Worm (Caenorhabditis elegans) whole organism, L2 larva: Measurements from ENCODE around the gene C14A4.13.

Source experiments
- C34F6.9 ChIP-seq: fragments of 150-350 bp; optimal IDR thresholded peaks from 2 replicates; lab custom pipeline; 2014; ENCODE audit warnings: missing biosample characterization, missing genetic modification characterization
- F13H6.1 ChIP-seq: sonication (generic microtip); optimal IDR thresholded peaks from 2 replicates; lab custom pipeline; 2016; ENCODE audit warnings: missing genetic modification characterization, missing compliant biosample characterization
- Y55F3AM.14 ChIP-seq: fragments of 200-800 bp; sonication (Bioruptor generic); optimal IDR thresholded peaks from 2 replicates; lab custom pipeline; 2018; ENCODE audit warnings: mild to moderate bottlenecking, missing genetic modification characterization, missing compliant biosample characterization
- ZK546.5 ChIP-seq: sonication (generic microtip); optimal IDR thresholded peaks from 2 replicates; lab custom pipeline; 2017; ENCODE audit warnings: missing biosample characterization, missing genetic modification characterization
- ama-1 ChIP-seq: fragments of 150-350 bp; optimal IDR thresholded peaks from 2 replicates; lab custom pipeline; 2018; ENCODE audit warnings: inconsistent platforms
- blmp-1 ChIP-seq: sonication (generic microtip); optimal IDR thresholded peaks from 2 replicates; lab custom pipeline; 2017; ENCODE audit warnings: missing genetic modification characterization, mild to moderate bottlenecking, missing compliant biosample characterization, antibody characterized with exemption, moderate library complexity; ENCODE audit not compliant: insufficient read depth
- ceh-16 ChIP-seq: fragments of 150-350 bp; optimal IDR thresholded peaks from 2 replicates; lab custom pipeline; 2014; ENCODE audit warnings: missing biosample characterization, missing genetic modification characterization
- ceh-82 ChIP-seq: fragments of 150-350 bp; optimal IDR thresholded peaks from 2 replicates; lab custom pipeline; 2014; ENCODE audit warnings: missing biosample characterization, missing genetic modification characterization
- crh-2 ChIP-seq: sonication (generic microtip); optimal IDR thresholded peaks from 2 replicates; lab custom pipeline; 2017; ENCODE audit warnings: missing biosample characterization, missing genetic modification characterization
- dmd-4 ChIP-seq: sonication (generic microtip); optimal IDR thresholded peaks from 2 replicates; lab custom pipeline; 2017; ENCODE audit warnings: missing biosample characterization, missing genetic modification characterization
- egl-27 ChIP-seq: sonication (generic microtip); optimal IDR thresholded peaks from 3 replicates; lab custom pipeline; 2017; ENCODE audit warnings: missing biosample characterization, missing genetic modification reagents, missing genetic modification characterization
- elt-1 ChIP-seq: fragments of 150-350 bp; optimal IDR thresholded peaks from 2 replicates; lab custom pipeline; 2014; ENCODE audit warnings: missing biosample characterization, missing genetic modification characterization
- elt-3 ChIP-seq: sonication (generic microtip); optimal IDR thresholded peaks from 2 replicates; lab custom pipeline; 2017; ENCODE audit warnings: missing biosample characterization, missing genetic modification characterization
- fos-1 ChIP-seq: fragments of 150-350 bp; optimal IDR thresholded peaks from 2 replicates; lab custom pipeline; 2014; ENCODE audit warnings: missing biosample characterization, missing genetic modification characterization
- gmeb-1 ChIP-seq: fragments of 150-350 bp; optimal IDR thresholded peaks from 2 replicates; lab custom pipeline; 2014; ENCODE audit warnings: missing biosample characterization, missing genetic modification characterization
- lin-11 ChIP-seq: fragments of 150-350 bp; sonication (generic microtip); optimal IDR thresholded peaks from 2 replicates; lab custom pipeline; 2014; ENCODE audit warnings: missing biosample characterization, missing genetic modification characterization, inconsistent platforms, mixed read lengths
- lin-13 ChIP-seq: fragments of 150-350 bp; optimal IDR thresholded peaks from 2 replicates; lab custom pipeline; 2014; ENCODE audit warnings: missing biosample characterization, missing genetic modification reagents, missing genetic modification characterization
- lsy-2 ChIP-seq, 2 experiments: fragments of 150-350 bp in 1 of 2; sonication (generic microtip) in 1 of 2; optimal IDR thresholded peaks; 2 replicates each; lab custom pipeline; 2014 to 2017; ENCODE audit warnings: missing biosample characterization in 2 of 2, missing genetic modification characterization in 2 of 2
- mab-5 ChIP-seq: fragments of 150-350 bp; optimal IDR thresholded peaks from 2 replicates; lab custom pipeline; 2014; ENCODE audit warnings: missing biosample characterization, missing genetic modification characterization
- mbf-1 ChIP-seq: sonication (generic microtip); optimal IDR thresholded peaks from 2 replicates; lab custom pipeline; 2017; ENCODE audit warnings: missing biosample characterization, missing genetic modification characterization
- mdl-1 ChIP-seq, 2 experiments: fragments of 150-350 bp in 1 of 2; sonication (generic microtip) in 1 of 2; optimal IDR thresholded peaks; 2 replicates each; lab custom pipeline; 2017; ENCODE audit warnings: missing biosample characterization in 2 of 2, missing genetic modification characterization in 2 of 2
- nhr-10 ChIP-seq: sonication (generic microtip); optimal IDR thresholded peaks from 2 replicates; lab custom pipeline; 2017; ENCODE audit warnings: missing biosample characterization, missing genetic modification characterization
- nhr-11 ChIP-seq: fragments of 150-350 bp; optimal IDR thresholded peaks from 2 replicates; lab custom pipeline; 2014; ENCODE audit warnings: missing biosample characterization, missing genetic modification characterization
- nhr-12 ChIP-seq: fragments of 150-350 bp; optimal IDR thresholded peaks from 2 replicates; lab custom pipeline; 2014; ENCODE audit warnings: missing biosample characterization, missing genetic modification characterization
- nhr-129 ChIP-seq: fragments of 150-350 bp; optimal IDR thresholded peaks from 2 replicates; lab custom pipeline; 2014; ENCODE audit warnings: missing biosample characterization, missing genetic modification characterization
- nhr-21 ChIP-seq: fragments of 150-350 bp; optimal IDR thresholded peaks from 2 replicates; lab custom pipeline; 2014; ENCODE audit warnings: missing biosample characterization, missing genetic modification characterization
- nhr-23 ChIP-seq: fragments of 150-350 bp; optimal IDR thresholded peaks from 2 replicates; lab custom pipeline; 2014; ENCODE audit warnings: missing biosample characterization, missing genetic modification reagents, missing genetic modification characterization
- nhr-237 ChIP-seq: fragments of 150-350 bp; optimal IDR thresholded peaks from 2 replicates; lab custom pipeline; 2014; ENCODE audit warnings: missing biosample characterization, missing genetic modification characterization
- nhr-25 ChIP-seq: fragments of 150-350 bp; sonication (generic microtip); optimal IDR thresholded peaks from 3 replicates; lab custom pipeline; 2014; ENCODE audit warnings: missing biosample characterization, missing genetic modification characterization
- nhr-6 ChIP-seq: fragments of 150-350 bp; optimal IDR thresholded peaks from 2 replicates; lab custom pipeline; 2014; ENCODE audit warnings: missing biosample characterization, missing genetic modification characterization
- nhr-77 ChIP-seq: fragments of 150-350 bp; optimal IDR thresholded peaks from 2 replicates; lab custom pipeline; 2014; ENCODE audit warnings: missing biosample characterization, missing genetic modification characterization
- peb-1 ChIP-seq: fragments of 150-350 bp; optimal IDR thresholded peaks from 2 replicates; lab custom pipeline; 2014; ENCODE audit warnings: missing biosample characterization, missing genetic modification characterization
- skn-1 ChIP-seq: sonication (generic microtip); optimal IDR thresholded peaks from 2 replicates; lab custom pipeline; 2017; ENCODE audit warnings: missing biosample characterization, missing genetic modification characterization
- sma-9 ChIP-seq, 2 experiments: fragments of 150-350 bp in 1 of 2; sonication (generic microtip) in 1 of 2; optimal IDR thresholded peaks; 2 replicates each; lab custom pipeline; 2014 to 2016; ENCODE audit warnings: missing genetic modification characterization in 2 of 2, mild to moderate bottlenecking in 1 of 2, missing biosample characterization in 1 of 2, missing compliant biosample characterization in 1 of 2, missing genetic modification reagents in 1 of 2, moderate library complexity in 1 of 2
- snpc-4 ChIP-seq: fragments of 150-350 bp; optimal IDR thresholded peaks from 2 replicates; lab custom pipeline; 2014; ENCODE audit warnings: missing biosample characterization, missing genetic modification characterization
- unc-55 ChIP-seq: fragments of 150-350 bp; sonication (generic microtip); optimal IDR thresholded peaks from 3 replicates; lab custom pipeline; 2014; ENCODE audit warnings: missing biosample characterization, missing genetic modification reagents, missing genetic modification characterization
- unc-62 ChIP-seq: fragments of 150-350 bp; optimal IDR thresholded peaks from 2 replicates; lab custom pipeline; 2014; ENCODE audit warnings: missing biosample characterization, missing genetic modification reagents, missing genetic modification characterization
- zag-1 ChIP-seq: fragments of 150-350 bp; optimal IDR thresholded peaks from 2 replicates; lab custom pipeline; 2014; ENCODE audit warnings: missing biosample characterization, missing genetic modification characterization

Gene C14A4.13

DNA sequence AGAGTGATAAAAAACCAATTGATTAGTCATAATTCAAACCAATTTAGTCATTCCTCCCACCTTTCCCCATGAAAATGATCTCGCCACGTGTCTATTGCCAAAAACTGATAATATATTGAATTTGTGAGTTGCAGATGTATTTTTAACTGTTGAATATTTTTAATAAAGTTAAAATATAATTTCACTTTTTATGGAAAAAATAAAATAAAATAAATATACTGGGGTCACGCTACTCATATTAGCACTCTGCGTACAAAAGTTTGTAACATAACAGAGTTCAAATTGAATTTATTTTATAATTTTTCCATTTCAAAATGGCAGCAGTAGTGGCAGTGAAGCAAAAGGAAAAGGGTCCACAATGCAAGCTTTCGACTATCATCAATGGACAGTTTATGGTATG, at the start of gene C14A4.13:
Gene C14A4.13, plus strand, starts transcription at position 301 of the 400 bp plus-strand sequence.
- TF ChIP-seq Y55F3AM.14 (GFP tag; lab: Kevin White, UChicago), result no peak
- no peak for TF ChIP-seq elt-1
- no peak for TF ChIP-seq zag-1 (tag; lab: Kevin White, UChicago)
- no peak for TF ChIP-seq ama-1 (lab: Kevin White, UChicago)
- TF ChIP-seq egl-27, result no peak
- TF ChIP-seq elt-3 (tag; lab: Kevin White, UChicago), result no peak
- TF ChIP-seq F13H6.1, result no peak
- TF ChIP-seq blmp-1 (tag; lab: Kevin White, UChicago), result no peak
- TF ChIP-seq skn-1 (tag; lab: Kevin White, UChicago), result no peak
- no peak for TF ChIP-seq crh-2 (tag; lab: Kevin White, UChicago)
- TF ChIP-seq nhr-25 (tag; lab: Kevin White, UChicago), result no peak
- TF ChIP-seq nhr-77 (tag; lab: Kevin White, UChicago), result no peak
- no peak for TF ChIP-seq nhr-10
- TF ChIP-seq nhr-12, result no peak
- no peak for TF ChIP-seq snpc-4 (tag; lab: Kevin White, UChicago)
- TF ChIP-seq nhr-11 (tag; lab: Kevin White, UChicago), result no peak
- no peak for TF ChIP-seq mab-5 (tag; lab: Kevin White, UChicago)
- TF ChIP-seq ZK546.5 (tag; lab: Kevin White, UChicago), result no peak

DNA sequence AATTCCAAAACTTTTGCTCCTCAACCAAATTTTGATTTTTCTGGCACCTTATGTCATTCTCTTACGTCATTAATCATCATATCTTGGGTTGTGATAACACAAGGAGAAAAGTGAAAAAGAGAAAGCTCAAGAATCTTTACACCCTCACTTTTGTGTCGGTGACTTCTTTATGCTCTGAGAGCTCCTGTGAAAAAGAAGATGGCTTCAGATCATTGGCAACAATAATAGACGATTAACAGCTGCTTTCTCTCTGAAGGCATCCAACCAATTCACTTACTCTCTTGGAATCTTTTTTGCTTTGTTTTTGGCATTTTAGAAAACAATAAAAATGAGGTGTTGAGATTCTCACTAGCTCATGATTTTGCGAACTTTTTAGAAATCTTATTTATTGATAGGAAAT, 48.8 kb upstream of the C14A4.13 start:
- TF ChIP-seq nhr-237 (tag; lab: Kevin White, UChicago) (no peak), mdl-1 (tag; optimal IDR thresholded peaks at IDR 0.05; lab: Kevin White, UChicago) (no peak), nhr-25 (tag; lab: Kevin White, UChicago) (no peak), lsy-2 (tag; optimal IDR thresholded peaks at IDR 0.05; lab: Kevin White, UChicago) (peak in 1 of 2 experiments; percentile 19), blmp-1 (tag; lab: Kevin White, UChicago) (no peak), mbf-1 (no peak), sma-9 (GFP tag; optimal IDR thresholded peaks at IDR 0.05; lab: Kevin White, UChicago) (peak; percentile 55), sma-9 (tag; optimal IDR thresholded peaks at IDR 0.05; lab: Kevin White, UChicago) (no peak), unc-62 (GFP tag; lab: Kevin White, UChicago) (no peak), nhr-23 (tag; lab: Kevin White, UChicago) (no peak)

DNA sequence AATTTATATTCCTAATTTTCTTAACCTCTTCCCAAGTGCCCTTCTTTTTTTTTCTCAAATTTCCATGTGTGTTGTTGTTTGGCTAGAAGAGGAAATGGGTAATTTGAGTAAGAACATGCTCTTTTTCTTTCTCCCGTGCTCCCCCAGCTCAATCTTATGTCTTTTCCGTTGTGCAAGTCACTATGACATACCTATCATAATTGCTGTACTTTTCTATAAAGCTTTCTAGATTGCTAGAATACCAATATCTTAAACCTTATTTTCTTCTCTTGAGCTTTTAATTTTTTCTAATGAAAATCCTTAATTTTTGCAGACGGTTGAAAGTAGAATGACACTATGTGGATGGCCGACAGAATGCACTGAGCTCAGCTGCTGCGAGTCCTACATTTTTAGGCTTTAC, 48.0 kb upstream of the C14A4.13 start, which contains the start of gene txt-13:
Gene txt-13, plus strand, starts transcription at position 301 of the 400 bp plus-strand sequence.
- TF ChIP-seq fos-1 (tag; lab: Kevin White, UChicago), result no peak
- TF ChIP-seq mbf-1, result no peak
- TF ChIP-seq nhr-23 (tag; lab: Kevin White, UChicago), result no peak
- TF ChIP-seq Y55F3AM.14 (GFP tag; lab: Kevin White, UChicago), result no peak
- TF ChIP-seq nhr-6 (tag; lab: Kevin White, UChicago), result no peak
- no peak for TF ChIP-seq ceh-16 (tag; lab: Kevin White, UChicago)
- no peak for TF ChIP-seq nhr-11 (tag; lab: Kevin White, UChicago)
- TF ChIP-seq mdl-1 (tag; optimal IDR thresholded peaks at IDR 0.05; lab: Kevin White, UChicago), result no peak
- no peak for TF ChIP-seq lin-13
- no peak for TF ChIP-seq peb-1
- no peak for TF ChIP-seq unc-55 (GFP tag; lab: Kevin White, UChicago)

DNA sequence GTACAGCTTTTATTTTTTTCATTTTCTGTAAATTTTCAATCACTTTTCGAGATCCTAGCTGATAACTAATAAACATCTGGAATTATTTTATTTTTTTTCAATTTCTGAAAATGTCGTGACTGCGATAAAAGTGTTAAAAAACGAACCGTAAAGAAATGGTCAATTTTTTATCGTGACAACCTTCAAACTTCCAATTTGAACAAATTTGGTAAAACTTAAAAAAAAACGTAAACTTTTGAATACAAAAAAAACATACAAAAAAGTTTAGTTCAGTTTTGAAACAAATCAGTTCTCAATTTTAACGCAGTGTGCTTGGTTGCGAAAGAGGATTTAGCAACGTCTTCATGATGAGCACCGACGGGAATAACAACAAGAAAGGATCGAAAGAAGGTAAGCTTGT, 46.3 kb upstream of the C14A4.13 start, which contains the start of gene C06A1.3:
Gene C06A1.3, plus strand, starts transcription at position 301 of the 400 bp plus-strand sequence.
- TF ChIP-seq gmeb-1 (tag; lab: Kevin White, UChicago) (no peak), elt-1 (no peak), mbf-1 (no peak), crh-2 (tag; lab: Kevin White, UChicago) (no peak), nhr-21 (tag; lab: Kevin White, UChicago) (no peak), ceh-82 (tag; lab: Kevin White, UChicago) (no peak), C34F6.9 (tag; lab: Kevin White, UChicago) (no peak), lin-11 (tag; lab: Kevin White, UChicago) (no peak), ceh-16 (tag; lab: Kevin White, UChicago) (no peak), nhr-129 (tag; lab: Kevin White, UChicago) (no peak), egl-27 (no peak), dmd-4 (tag; lab: Kevin White, UChicago) (no peak), Y55F3AM.14 (GFP tag; lab: Kevin White, UChicago) (no peak)
